Worm (Caenorhabditis elegans) whole organism, L4/young adult: ENCODE results near the gene arrd-13.

Source experiments
- W03F9.2 ChIP-seq: fragments of 150-350 bp; optimal IDR thresholded peaks from 2 replicates; lab custom pipeline; 2014; ENCODE audit warnings: missing biosample characterization, missing genetic modification characterization
- dao-5 ChIP-seq: sonication (generic microtip); optimal IDR thresholded peaks from 2 replicates; lab custom pipeline; 2016; ENCODE audit warnings: missing genotype, missing genetic modification characterization, moderate library complexity, missing compliant biosample characterization
- him-1 ChIP-seq: sonication (generic microtip); optimal IDR thresholded peaks from 2 replicates; lab custom pipeline; 2016; ENCODE audit warnings: missing genotype, missing genetic modification reagents, missing genetic modification characterization, missing compliant biosample characterization

DNA sequence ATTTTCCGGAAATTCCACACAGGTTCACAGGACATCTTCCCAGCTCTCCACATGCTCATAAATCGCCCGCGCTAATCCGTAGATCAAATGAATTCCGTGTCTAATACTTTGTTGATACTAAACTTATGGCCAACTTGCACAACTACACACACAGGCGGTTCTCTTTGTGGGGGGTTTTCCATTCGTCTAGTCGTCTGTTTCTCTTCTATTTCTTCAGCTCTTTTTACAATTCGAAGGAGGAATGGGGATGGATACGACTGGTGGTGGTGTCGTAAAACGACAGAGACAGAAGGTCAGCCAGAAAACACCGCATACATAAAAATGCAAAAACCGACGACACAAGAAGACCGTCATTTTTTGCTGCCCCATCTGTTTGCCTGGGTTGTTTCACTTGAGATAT is 18.8 kb upstream of the arrd-13 start:
- TF ChIP-seq dao-5 (tag; lab: Kevin White, UChicago): no peak
- no peak for TF ChIP-seq him-1 (tag; lab: Kevin White, UChicago)
- no peak for TF ChIP-seq W03F9.2 (tag; lab: Kevin White, UChicago)
